Worm (Caenorhabditis elegans) whole organism, L3 larva: ENCODE results near the gene clec-28.

Source experiments
- aly-2 ChIP-seq: fragments of 150-350 bp; optimal IDR thresholded peaks from 2 replicates; lab custom pipeline; 2014; ENCODE audit warnings: missing biosample characterization, missing genetic modification characterization
- ama-1 ChIP-seq: fragments of 150-350 bp; optimal IDR thresholded peaks from 2 replicates; lab custom pipeline; 2018
- ceh-82 ChIP-seq: fragments of 150-350 bp; optimal IDR thresholded peaks from 2 replicates; lab custom pipeline; 2014; ENCODE audit warnings: missing biosample characterization, missing genetic modification characterization
- egl-27 ChIP-seq: sonication (generic microtip); optimal IDR thresholded peaks from 4 replicates; lab custom pipeline; 2017; ENCODE audit warnings: missing biosample characterization, missing genetic modification reagents, missing genetic modification characterization
- elt-2 ChIP-seq: sonication (generic microtip); optimal IDR thresholded peaks from 2 replicates; lab custom pipeline; 2016; ENCODE audit warnings: missing genetic modification reagents, mild to moderate bottlenecking, missing genetic modification characterization, missing compliant biosample characterization
- fos-1 ChIP-seq: fragments of 150-350 bp; optimal IDR thresholded peaks from 2 replicates; lab custom pipeline; 2014; ENCODE audit warnings: missing biosample characterization, missing genetic modification characterization
- nhr-76 ChIP-seq: fragments of 150-350 bp; sonication (generic microtip); optimal IDR thresholded peaks from 5 replicates; lab custom pipeline; 2014; ENCODE audit warnings: missing biosample characterization, missing genetic modification characterization
- nhr-77 ChIP-seq: fragments of 150-350 bp; optimal IDR thresholded peaks from 2 replicates; lab custom pipeline; 2014; ENCODE audit warnings: missing biosample characterization, missing genetic modification characterization
- pqm-1 ChIP-seq: fragments of 150-350 bp; optimal IDR thresholded peaks from 2 replicates; lab custom pipeline; 2017; ENCODE audit warnings: missing biosample characterization, missing genetic modification characterization, inconsistent platforms
- unc-62 ChIP-seq: fragments of 150-350 bp; sonication (generic microtip); optimal IDR thresholded peaks from 4 replicates; lab custom pipeline; 2014; ENCODE audit warnings: missing biosample characterization, missing genetic modification reagents, missing genetic modification characterization

- TF ChIP-seq ama-1 (lab: Kevin White, UChicago) = no peak
- TF ChIP-seq unc-62 (GFP tag; lab: Kevin White, UChicago) = no peak
- no peak for TF ChIP-seq fos-1 (tag; lab: Kevin White, UChicago)
- TF ChIP-seq nhr-76 (tag; lab: Kevin White, UChicago) = no peak
- TF ChIP-seq ceh-82 = no peak
- TF ChIP-seq aly-2 (tag; lab: Kevin White, UChicago) = no peak
- TF ChIP-seq pqm-1 (tag; lab: Kevin White, UChicago) = no peak
- no peak for TF ChIP-seq elt-2 (tag; lab: Kevin White, UChicago)
- no peak for TF ChIP-seq nhr-77 (tag; lab: Kevin White, UChicago)
- no peak for TF ChIP-seq egl-27
Observed at ce11 chrV:16873642-16874041, 8.1 kb downstream of the clec-28 start, which contains the start of gene srw-23.
